Worm (Caenorhabditis elegans) whole organism, midembryonic: Measurements from ENCODE around the gene F58A6.9.

Experiments
- T22C8.4 ChIP-seq: fragments of 200-800 bp; sonication (Bioruptor generic); IDR thresholded peaks from 2 replicates; pipeline ENCODE4 v1.3.6; 2022; ENCODE audit warnings: missing genetic modification characterization, missing compliant biosample characterization
- cog-1 ChIP-seq: sonication (generic microtip); optimal IDR thresholded peaks from 2 replicates; lab custom pipeline; 2016; ENCODE audit warnings: missing genetic modification characterization, missing compliant biosample characterization
- flt-1 ChIP-seq: fragments of 200-800 bp; sonication (Bioruptor generic); IDR thresholded peaks from 2 replicates; pipeline ENCODE4 v1.3.6; 2022; ENCODE audit warnings: missing genetic modification characterization, missing compliant biosample characterization
- klf-2 ChIP-seq: fragments of 200-800 bp; sonication (Bioruptor generic); conservative IDR thresholded peaks from 2 replicates; pipeline ENCODE4 v1.3.6; 2022; ENCODE audit warnings: missing genetic modification reagents, missing genetic modification characterization, missing compliant biosample characterization
- med-1 ChIP-seq: sonication (generic microtip); optimal IDR thresholded peaks from 2 replicates; lab custom pipeline; 2017; ENCODE audit warnings: missing genetic modification characterization, mild to moderate bottlenecking, missing compliant biosample characterization, antibody characterized with exemption, missing genetic modification reagents; ENCODE audit not compliant: insufficient read depth
- ref-1 ChIP-seq: fragments of 200-800 bp; sonication (Bioruptor generic); conservative IDR thresholded peaks from 2 replicates; pipeline ENCODE4 v1.3.6; 2022; ENCODE audit warnings: missing genetic modification reagents, missing genetic modification characterization, missing compliant biosample characterization
- tab-1 ChIP-seq: fragments of 200-800 bp; sonication (Bioruptor generic); IDR thresholded peaks from 2 replicates; pipeline ENCODE4 v1.3.6; 2022; ENCODE audit warnings: missing genetic modification characterization, missing compliant biosample characterization
- ztf-23 ChIP-seq: fragments of 200-800 bp; sonication (Bioruptor generic); IDR thresholded peaks from 2 replicates; pipeline ENCODE4 v1.3.6; 2022; ENCODE audit warnings: missing genetic modification reagents, missing genetic modification characterization, missing compliant biosample characterization
- ztf-29 ChIP-seq: fragments of 200-800 bp; sonication (Bioruptor generic); IDR thresholded peaks from 2 replicates; pipeline ENCODE4 v1.3.6; 2022; ENCODE audit warnings: missing genetic modification reagents, missing genetic modification characterization, missing compliant biosample characterization

F58A6.9 gene

DNA sequence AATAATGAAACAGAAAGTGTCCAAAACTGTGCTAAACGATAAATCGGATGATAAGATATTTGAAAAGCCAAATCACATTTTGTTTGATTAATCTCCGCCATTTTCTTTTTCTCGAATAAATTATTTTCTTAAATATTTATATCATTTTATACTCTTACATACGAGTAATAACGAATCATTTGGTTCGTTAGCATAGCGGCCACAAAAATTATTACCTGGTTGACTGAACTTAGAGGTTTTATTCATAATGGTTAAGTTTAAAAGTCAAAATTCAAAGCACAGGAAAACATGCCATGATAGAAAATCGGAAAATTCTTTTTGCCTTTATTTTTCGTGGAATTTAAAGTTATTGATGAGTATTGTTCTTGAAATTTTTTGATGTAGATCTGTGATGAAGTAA, 4.6 kb upstream of the F58A6.9 start, which contains the start of gene srb-5:
srb-5 (minus strand) TSS at position 101 of the 400 bp plus-strand sequence.
- TF ChIP-seq T22C8.4 (no peak), flt-1 (no peak), ztf-29 (GFP tag; lab: Robert Waterston, UW) (no peak), klf-2 (no peak), cog-1 (no peak), med-1 (no peak), ref-1 (GFP tag; lab: Robert Waterston, UW) (no peak), ztf-23 (no peak), tab-1 (GFP tag; lab: Robert Waterston, UW) (no peak)

DNA sequence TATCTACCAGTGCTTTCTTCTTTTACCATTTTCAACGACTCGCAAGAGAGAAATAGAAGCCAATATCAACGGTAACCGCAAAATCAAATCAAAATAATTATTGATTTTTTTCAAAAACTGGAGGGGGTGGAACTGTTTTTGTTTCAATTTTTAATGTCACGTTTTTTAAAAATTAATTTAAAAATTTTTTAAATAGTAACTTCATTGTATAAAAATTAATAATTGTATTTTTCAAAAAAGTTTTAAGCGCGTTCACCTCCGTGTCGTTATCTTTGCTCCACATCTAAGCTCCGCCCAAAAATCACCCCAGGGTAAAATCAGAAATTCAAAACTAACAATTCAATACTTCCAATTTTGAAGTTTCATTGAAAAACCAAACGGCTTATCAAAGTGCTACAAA, 2.4 kb upstream of the F58A6.9 start, which contains the start of gene C27D6.11:
C27D6.11 (minus strand) TSS at position 101 of the 400 bp plus-strand sequence.
- TF ChIP-seq flt-1 (no peak), tab-1 (GFP tag; lab: Robert Waterston, UW) (no peak), ztf-29 (GFP tag; lab: Robert Waterston, UW) (no peak), cog-1 (no peak), T22C8.4 (no peak), ref-1 (GFP tag; lab: Robert Waterston, UW) (no peak), ztf-23 (no peak)

DNA sequence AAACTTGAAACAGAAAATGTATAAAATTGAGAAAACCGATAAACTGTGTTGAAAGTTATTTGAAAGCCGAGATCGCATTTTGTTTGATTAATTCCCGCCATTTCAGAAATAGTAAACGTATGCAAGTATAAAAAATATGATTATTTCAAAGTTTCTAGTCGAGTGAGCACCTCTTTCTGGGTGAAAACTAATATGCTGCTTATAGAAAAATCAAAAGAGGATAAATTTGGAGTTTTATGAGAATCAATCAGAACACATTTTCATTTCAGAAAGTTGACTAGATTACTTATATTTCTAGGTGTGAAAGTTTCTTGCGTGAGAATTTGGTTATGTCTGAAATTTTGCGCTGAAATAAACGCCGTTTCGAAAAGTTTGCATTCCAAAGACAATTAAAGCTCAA, 1.1 kb downstream of the F58A6.9 start, which contains the start of gene srb-13:
srb-13 (minus strand) TSS at position 101 of the 400 bp plus-strand sequence.
- TF ChIP-seq med-1 (no peak), cog-1 (no peak), T22C8.4 (no peak), ref-1 (GFP tag; lab: Robert Waterston, UW) (no peak)

DNA sequence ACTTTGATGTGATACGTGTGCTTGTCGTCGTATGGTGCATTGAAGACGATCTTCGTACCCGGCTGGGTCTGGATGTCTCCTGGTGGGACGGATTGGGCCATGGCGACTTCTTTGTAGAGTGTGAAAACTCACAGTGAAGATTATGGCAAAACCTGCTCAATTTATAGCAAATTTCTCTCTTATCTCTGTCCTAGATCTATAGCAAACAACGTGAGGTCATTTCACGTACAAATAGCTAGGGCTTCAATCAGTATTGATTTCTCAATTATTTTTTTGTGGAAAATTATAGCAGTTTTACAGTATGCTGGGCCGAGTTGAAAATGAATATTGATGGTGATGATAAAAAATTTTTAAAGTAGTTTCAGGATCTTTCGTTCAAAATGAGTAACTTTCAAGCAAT, 1.7 kb downstream of the F58A6.9 start, which contains the start of gene msp-45:
msp-45 (minus strand) TSS at position 101 of the 400 bp plus-strand sequence.
- TF ChIP-seq flt-1 (no peak), ztf-23 (no peak), cog-1 (no peak), T22C8.4 (no peak), med-1 (no peak), klf-2 (no peak), ref-1 (GFP tag; lab: Robert Waterston, UW) (no peak), tab-1 (GFP tag; lab: Robert Waterston, UW) (no peak), ztf-29 (GFP tag; lab: Robert Waterston, UW) (no peak)

DNA sequence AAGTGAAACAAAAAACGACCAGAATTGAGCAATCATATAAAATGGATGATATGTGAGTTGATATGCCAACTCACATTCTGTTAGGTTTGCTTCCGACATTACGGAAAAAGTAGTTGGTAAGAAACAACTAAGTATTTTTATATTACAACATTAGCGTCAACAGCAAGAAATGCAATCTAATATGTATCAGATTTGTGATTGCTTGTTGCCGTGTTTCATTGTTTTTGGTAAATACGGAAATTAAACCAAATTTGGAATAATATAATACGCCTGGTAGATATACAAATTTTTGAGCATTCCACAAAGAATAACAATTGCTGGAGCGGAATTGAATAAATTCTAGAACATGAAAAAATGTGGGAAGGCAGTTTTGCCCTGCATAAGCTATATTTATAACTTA, 4.1 kb downstream of the F58A6.9 start, which contains the start of gene srb-12:
srb-12 (minus strand) TSS at position 101 of the 400 bp plus-strand sequence.
- no peak for TF ChIP-seq ztf-23
- no peak for TF ChIP-seq tab-1 (GFP tag; lab: Robert Waterston, UW)
- no peak for TF ChIP-seq T22C8.4
- TF ChIP-seq flt-1 = no peak
- no peak for TF ChIP-seq cog-1
- no peak for TF ChIP-seq klf-2
- no peak for TF ChIP-seq ztf-29 (GFP tag; lab: Robert Waterston, UW)
- no peak for TF ChIP-seq med-1
- no peak for TF ChIP-seq ref-1 (GFP tag; lab: Robert Waterston, UW)

DNA sequence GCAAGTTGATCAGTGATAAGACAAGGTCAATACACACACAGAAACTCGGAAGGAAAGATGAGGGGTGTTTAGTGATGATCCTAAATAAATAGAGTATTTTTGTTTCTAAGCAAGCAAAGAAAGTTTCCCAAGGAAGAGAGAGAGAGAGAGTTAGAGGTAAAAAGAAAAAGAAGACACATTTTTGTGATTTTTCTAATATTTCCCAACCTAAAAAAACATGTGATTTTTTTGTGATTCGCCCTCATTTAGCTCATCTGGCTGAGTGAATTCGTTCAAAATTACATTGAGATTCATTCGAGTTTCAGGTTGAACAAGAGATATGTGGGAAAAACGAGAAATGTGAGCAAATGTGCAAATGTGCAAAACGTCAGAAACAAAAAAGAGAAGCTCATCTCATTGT, 7.8 kb downstream of the F58A6.9 start, which contains the start of gene srb-16:
srb-16 (minus strand) TSS at position 101 of the 400 bp plus-strand sequence.
- TF ChIP-seq ref-1 (GFP tag; lab: Robert Waterston, UW) (no peak), ztf-29 (GFP tag; lab: Robert Waterston, UW) (no peak), tab-1 (GFP tag; lab: Robert Waterston, UW) (no peak), klf-2 (no peak), med-1 (no peak), ztf-23 (no peak), cog-1 (no peak), flt-1 (no peak), T22C8.4 (no peak)

DNA sequence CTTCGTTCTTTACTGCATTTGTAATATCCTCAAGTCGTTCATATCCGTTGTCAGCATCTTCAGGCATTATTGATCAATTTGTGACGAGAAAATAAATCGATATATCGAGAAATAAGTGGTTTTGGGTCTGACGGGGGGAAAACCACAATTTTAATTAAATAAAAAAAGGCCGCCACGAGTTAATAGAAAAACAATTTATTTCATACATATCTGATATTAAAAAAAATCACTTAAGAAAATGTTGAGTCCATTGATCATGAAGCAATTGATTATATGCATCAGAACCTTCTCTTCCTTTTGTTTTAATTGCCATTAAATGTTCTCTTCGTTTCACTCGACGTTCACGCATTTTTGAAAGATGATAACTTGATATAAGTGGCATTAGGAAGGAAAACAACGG, 10.3 kb downstream of the F58A6.9 start, which contains the start of gene F58A6.5:
F58A6.5 (minus strand) TSS at position 101 of the 400 bp plus-strand sequence.
- TF ChIP-seq med-1 (no peak), cog-1 (no peak), ref-1 (GFP tag; lab: Robert Waterston, UW) (no peak), ztf-29 (GFP tag; lab: Robert Waterston, UW) (no peak), flt-1 (no peak), ztf-23 (no peak), tab-1 (GFP tag; lab: Robert Waterston, UW) (no peak), T22C8.4 (no peak), klf-2 (no peak)

DNA sequence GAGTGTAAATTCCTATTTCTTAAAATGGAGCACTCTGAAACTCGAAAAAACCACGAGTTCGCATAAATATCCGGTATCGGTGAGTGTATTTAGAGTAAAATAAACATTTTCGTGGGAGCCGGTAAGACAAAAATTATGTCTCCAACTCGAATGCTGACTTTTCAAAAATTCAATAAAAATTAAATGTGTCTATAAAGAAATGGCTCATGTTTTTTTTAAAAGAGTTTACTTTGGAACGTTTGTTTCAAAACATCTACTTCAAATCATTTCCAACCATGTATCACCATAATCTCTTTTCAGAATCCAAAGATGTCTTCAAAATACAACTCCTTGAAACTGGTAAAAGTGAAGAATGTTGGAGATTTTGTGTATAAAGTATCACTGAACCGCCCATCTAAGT, 16.1 kb downstream of the F58A6.9 start, which contains the start of gene F58A6.1:
F58A6.1 (plus strand) TSS at position 301 of the 400 bp plus-strand sequence.
- TF ChIP-seq med-1 = no peak
- no peak for TF ChIP-seq ztf-23
- TF ChIP-seq klf-2 = no peak
- TF ChIP-seq tab-1 (GFP tag; lab: Robert Waterston, UW) = no peak
- no peak for TF ChIP-seq ref-1 (GFP tag; lab: Robert Waterston, UW)
- TF ChIP-seq ztf-29 (GFP tag; lab: Robert Waterston, UW) = no peak
- TF ChIP-seq T22C8.4 = no peak
- TF ChIP-seq cog-1 = no peak
- TF ChIP-seq flt-1 = no peak

DNA sequence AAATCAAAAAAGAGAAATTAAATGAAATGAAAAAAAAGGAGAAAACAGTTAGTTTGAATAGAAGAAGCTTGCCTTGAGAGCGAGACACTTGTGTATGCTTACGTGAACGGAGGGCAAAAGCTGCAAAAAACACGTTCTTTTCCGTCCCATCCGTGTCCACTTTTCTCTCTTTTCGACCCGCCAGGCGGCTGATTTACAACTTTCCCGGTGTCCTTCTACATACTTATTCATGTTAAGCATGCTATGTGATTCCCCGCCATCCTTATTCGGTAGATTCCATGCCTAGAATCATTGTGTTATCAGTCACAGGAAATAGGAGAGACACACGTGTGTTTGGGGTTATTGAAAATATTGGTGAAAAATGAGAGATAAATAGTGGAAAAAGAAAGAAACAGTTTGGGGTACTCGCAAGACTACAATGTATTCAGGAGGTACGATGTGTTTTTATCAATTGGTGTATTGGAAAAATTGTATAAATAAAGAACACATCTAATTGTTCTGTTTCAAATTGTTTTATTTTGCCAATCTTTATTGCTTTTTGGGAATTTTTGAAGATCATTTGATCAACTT, 16.6 kb downstream of the F58A6.9 start, which contains the start of gene nas-29:
nas-29 (minus strand) TSS at position 92 of the 570 bp plus-strand sequence.
- no peak for TF ChIP-seq ztf-29 (GFP tag; lab: Robert Waterston, UW)

DNA sequence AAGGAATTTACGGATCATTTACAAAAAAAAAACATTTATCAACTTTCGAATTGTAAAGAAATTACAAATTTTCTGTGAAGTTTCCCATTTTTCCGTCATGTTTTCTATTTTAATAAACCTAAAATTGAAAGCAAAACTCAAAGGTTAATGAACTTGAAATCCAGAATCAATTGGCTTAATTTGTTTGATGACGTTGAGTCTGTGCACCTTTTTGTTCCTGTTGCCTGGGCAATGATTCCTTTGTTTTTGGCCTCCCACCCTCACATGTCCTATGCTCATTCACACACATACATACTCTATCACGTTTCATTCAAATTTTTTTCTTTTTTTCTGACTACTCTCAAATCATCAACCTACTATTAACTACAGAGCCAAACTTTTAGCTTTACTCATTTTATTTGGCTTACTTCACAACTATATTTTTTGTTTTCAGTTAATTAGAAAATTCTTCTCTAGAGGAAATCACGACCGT, 22.3 kb downstream of the F58A6.9 start, which contains the start of gene F58A6.2:
F58A6.2 (plus strand) TSS at position 422 of the 472 bp plus-strand sequence.
- no peak for TF ChIP-seq klf-2
- TF ChIP-seq flt-1 = no peak
- TF ChIP-seq ztf-23 = no peak
- no peak for TF ChIP-seq med-1
- no peak for TF ChIP-seq ztf-29 (GFP tag; lab: Robert Waterston, UW)

DNA sequence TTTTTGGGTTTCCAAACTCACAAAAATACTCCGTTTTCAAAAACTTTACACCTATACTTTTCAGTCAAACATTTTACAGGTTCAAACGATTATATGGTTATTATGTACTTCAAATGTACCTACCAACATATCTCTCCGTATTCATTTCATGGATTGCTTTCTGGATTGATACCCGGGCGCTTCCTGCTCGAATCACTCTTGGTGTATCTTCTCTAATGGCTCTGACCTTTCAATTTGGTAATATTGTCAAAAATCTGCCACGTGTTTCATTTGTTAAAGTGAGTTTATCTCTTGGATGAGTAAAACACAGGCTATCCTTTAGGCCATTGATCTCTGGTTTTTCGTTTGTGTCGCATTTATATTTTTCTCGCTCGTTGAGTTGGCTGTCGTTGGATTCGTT, 26.9 kb downstream of the F58A6.9 start:
- no peak for TF ChIP-seq klf-2
- no peak for TF ChIP-seq flt-1
- TF ChIP-seq ref-1 (GFP tag; lab: Robert Waterston, UW) = no peak
- TF ChIP-seq ztf-29 (GFP tag; lab: Robert Waterston, UW) = no peak
- TF ChIP-seq cog-1 = no peak
- TF ChIP-seq med-1 = no peak
- no peak for TF ChIP-seq T22C8.4
- no peak for TF ChIP-seq tab-1 (GFP tag; lab: Robert Waterston, UW)
- no peak for TF ChIP-seq ztf-23
